Worm (Caenorhabditis elegans) whole organism, midembryonic: ENCODE measurements around the gene srx-105.

ENCODE experiments used
- T22C8.4 ChIP-seq: fragments of 200-800 bp; sonication (Bioruptor generic); IDR thresholded peaks from 2 replicates; pipeline ENCODE4 v1.3.6; 2022; ENCODE audit warnings: missing genetic modification characterization, missing compliant biosample characterization
- cog-1 ChIP-seq: sonication (generic microtip); optimal IDR thresholded peaks from 2 replicates; lab custom pipeline; 2016; ENCODE audit warnings: missing genetic modification characterization, missing compliant biosample characterization
- flt-1 ChIP-seq: fragments of 200-800 bp; sonication (Bioruptor generic); IDR thresholded peaks from 2 replicates; pipeline ENCODE4 v1.3.6; 2022; ENCODE audit warnings: missing genetic modification characterization, missing compliant biosample characterization
- klf-2 ChIP-seq: fragments of 200-800 bp; sonication (Bioruptor generic); conservative IDR thresholded peaks from 2 replicates; pipeline ENCODE4 v1.3.6; 2022; ENCODE audit warnings: missing genetic modification reagents, missing genetic modification characterization, missing compliant biosample characterization
- med-1 ChIP-seq: sonication (generic microtip); optimal IDR thresholded peaks from 2 replicates; lab custom pipeline; 2017; ENCODE audit warnings: missing genetic modification characterization, mild to moderate bottlenecking, missing compliant biosample characterization, antibody characterized with exemption, missing genetic modification reagents; ENCODE audit not compliant: insufficient read depth
- ref-1 ChIP-seq: fragments of 200-800 bp; sonication (Bioruptor generic); conservative IDR thresholded peaks from 2 replicates; pipeline ENCODE4 v1.3.6; 2022; ENCODE audit warnings: missing genetic modification reagents, missing genetic modification characterization, missing compliant biosample characterization
- tab-1 ChIP-seq: fragments of 200-800 bp; sonication (Bioruptor generic); IDR thresholded peaks from 2 replicates; pipeline ENCODE4 v1.3.6; 2022; ENCODE audit warnings: missing genetic modification characterization, missing compliant biosample characterization

DNA sequence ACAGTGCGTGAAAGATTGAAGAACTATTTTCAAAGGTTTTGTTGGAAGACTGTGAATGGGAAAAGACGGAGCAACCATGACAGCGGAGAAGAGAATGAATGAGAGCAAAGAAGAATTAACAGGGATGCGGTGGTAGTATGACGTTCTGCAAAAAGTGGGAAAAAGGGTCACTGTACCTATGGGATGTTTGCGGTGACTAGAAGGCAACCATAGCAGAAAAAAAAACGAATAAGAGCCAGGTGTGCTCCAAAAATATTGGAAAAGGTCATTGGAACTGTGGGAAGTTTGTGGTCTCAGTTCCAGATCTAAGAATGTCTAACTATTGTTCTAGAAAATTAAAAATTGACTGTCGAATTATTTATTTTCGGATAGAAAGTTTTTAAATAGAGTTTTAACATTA is 47.5 kb upstream of the srx-105 start, which contains the start of gene fbxb-90:
- TF ChIP-seq med-1 (GFP tag; lab: Kevin White, UChicago) (no peak), cog-1 (tag; lab: Kevin White, UChicago) (no peak), tab-1 (GFP tag; lab: Robert Waterston, UW) (no peak), flt-1 (GFP tag; lab: Robert Waterston, UW) (no peak), klf-2 (GFP tag; lab: Robert Waterston, UW) (no peak), ref-1 (no peak), T22C8.4 (GFP tag; lab: Robert Waterston, UW) (no peak)
